Worm (Caenorhabditis elegans) whole organism, L1 larva: ENCODE measurements around the gene ZK596.3.

Experiments used
- C04F5.9 ChIP-seq: sonication (generic microtip); optimal IDR thresholded peaks from 2 replicates; lab custom pipeline; 2016; ENCODE audit warnings: missing genetic modification characterization, missing compliant biosample characterization
- C16A3.4 ChIP-seq: fragments of 150-350 bp; optimal IDR thresholded peaks from 2 replicates; lab custom pipeline; 2014; ENCODE audit warnings: missing biosample characterization, missing genetic modification characterization
- aha-1 ChIP-seq: fragments of 150-350 bp; optimal IDR thresholded peaks from 2 replicates; lab custom pipeline; 2014; ENCODE audit warnings: missing biosample characterization, missing genetic modification characterization
- ceh-63 ChIP-seq: fragments of 200-800 bp; sonication (Bioruptor generic); optimal IDR thresholded peaks from 2 replicates; lab custom pipeline; 2018; ENCODE audit warnings: mild to moderate bottlenecking, missing genetic modification characterization, missing compliant biosample characterization
- ceh-82 ChIP-seq, 3 experiments: fragments of 150-350 bp in 1 of 3; sonication (generic microtip) in 2 of 3; optimal IDR thresholded peaks; 2 replicates each; lab custom pipeline; 2014 to 2017; ENCODE audit warnings: missing biosample characterization in 3 of 3, missing genetic modification characterization in 3 of 3
- ceh-90 ChIP-seq: sonication (generic microtip); optimal IDR thresholded peaks from 2 replicates; lab custom pipeline; 2016; ENCODE audit warnings: missing genetic modification characterization, missing compliant biosample characterization
- ces-1 ChIP-seq: fragments of 150-350 bp; optimal IDR thresholded peaks from 2 replicates; lab custom pipeline; 2014; ENCODE audit warnings: missing biosample characterization, missing genetic modification reagents, missing genetic modification characterization
- dpl-1 ChIP-seq, 3 experiments: fragments of 150-350 bp in 2 of 3; sonication (generic microtip) in 1 of 3; optimal IDR thresholded peaks; 2 replicates each; lab custom pipeline; 2014 to 2017; ENCODE audit warnings: missing biosample characterization in 3 of 3, missing genetic modification characterization in 3 of 3, missing genetic modification reagents in 3 of 3
- efl-1 ChIP-seq, 4 experiments: fragments of 150-350 bp; optimal IDR thresholded peaks in 3 of 4; peaks in 1 of 4; 1 replicate in 1 of 4; 2 replicates in 3 of 4; lab custom pipeline; 2014; ENCODE audit warnings: missing biosample characterization in 2 of 4, missing genetic modification characterization in 2 of 4, missing genetic modification reagents in 2 of 4
- efl-3 ChIP-seq: fragments of 200-800 bp; sonication (Bioruptor generic); optimal IDR thresholded peaks from 2 replicates; lab custom pipeline; 2018; ENCODE audit warnings: mild to moderate bottlenecking, missing genetic modification characterization, missing compliant biosample characterization
- egl-27 ChIP-seq, 2 experiments: fragments of 150-350 bp in 1 of 2; sonication (generic microtip); optimal IDR thresholded peaks; 3 replicates each; lab custom pipeline; 2017 to 2018; ENCODE audit warnings: missing biosample characterization in 2 of 2, missing genetic modification characterization in 2 of 2, missing genetic modification reagents in 2 of 2
- elt-2 ChIP-seq: sonication (generic microtip); optimal IDR thresholded peaks from 2 replicates; lab custom pipeline; 2016; ENCODE audit warnings: missing genetic modification characterization, mild to moderate bottlenecking, inconsistent platforms, missing compliant biosample characterization, missing genetic modification reagents
- elt-3 ChIP-seq, 6 experiments: fragments of 150-350 bp in 1 of 6; sonication (generic microtip); optimal IDR thresholded peaks; 2 replicates each; lab custom pipeline; 2017 to 2018; ENCODE audit warnings: missing biosample characterization in 6 of 6, missing genetic modification characterization in 6 of 6, inconsistent platforms in 1 of 6
- ets-5 ChIP-seq: fragments of 200-800 bp; sonication (Bioruptor generic); IDR thresholded peaks from 2 replicates; pipeline ENCODE4 v1.3.6; 2022; ENCODE audit warnings: missing genetic modification characterization, missing compliant biosample characterization
- fkh-8 ChIP-seq: sonication (generic microtip); optimal IDR thresholded peaks from 2 replicates; lab custom pipeline; 2016; ENCODE audit warnings: mild to moderate bottlenecking, missing genetic modification characterization, missing compliant biosample characterization
- fos-1 ChIP-seq: fragments of 150-350 bp; optimal IDR thresholded peaks from 2 replicates; lab custom pipeline; 2014; ENCODE audit warnings: missing biosample characterization, missing genetic modification characterization
- hlh-17 ChIP-seq: fragments of 200-800 bp; sonication (Bioruptor generic); optimal IDR thresholded peaks from 2 replicates; lab custom pipeline; 2018; ENCODE audit warnings: missing genetic modification characterization, mild to moderate bottlenecking, missing compliant biosample characterization, moderate library complexity, borderline replicate concordance
- lin-14 ChIP-seq: fragments of 200-800 bp; sonication (Bioruptor generic); optimal IDR thresholded peaks from 2 replicates; lab custom pipeline; 2018; ENCODE audit warnings: mild to moderate bottlenecking, missing genetic modification characterization, moderate library complexity, missing compliant biosample characterization
- lin-15B ChIP-seq: fragments of 150-350 bp; sonication (generic microtip); optimal IDR thresholded peaks from 3 replicates; lab custom pipeline; 2014; ENCODE audit warnings: missing biosample characterization, missing genetic modification characterization
- lin-35 ChIP-seq, 2 experiments: fragments of 150-350 bp; optimal IDR thresholded peaks; 2 replicates each; lab custom pipeline; 2014; ENCODE audit warnings: missing biosample characterization in 2 of 2, missing genetic modification characterization in 2 of 2, missing genetic modification reagents in 2 of 2
- lin-39 ChIP-seq: fragments of 150-350 bp; optimal IDR thresholded peaks from 2 replicates; lab custom pipeline; 2014; ENCODE audit warnings: missing biosample characterization, missing genetic modification reagents, missing genetic modification characterization
- lir-3 ChIP-seq: sonication (generic microtip); optimal IDR thresholded peaks from 2 replicates; lab custom pipeline; 2016; ENCODE audit warnings: mild to moderate bottlenecking, missing genetic modification characterization, moderate library complexity, missing compliant biosample characterization; ENCODE audit not compliant: poor library complexity
- mep-1 ChIP-seq: fragments of 150-350 bp; optimal IDR thresholded peaks from 2 replicates; lab custom pipeline; 2014; ENCODE audit warnings: missing biosample characterization, missing genetic modification characterization
- nhr-19 ChIP-seq: fragments of 200-800 bp; sonication (Bioruptor generic); conservative IDR thresholded peaks from 2 replicates; pipeline ENCODE4 v1.3.6; 2022; ENCODE audit warnings: missing genetic modification characterization, missing compliant biosample characterization
- nhr-20 ChIP-seq: sonication (generic microtip); optimal IDR thresholded peaks from 2 replicates; lab custom pipeline; 2016; ENCODE audit warnings: mild to moderate bottlenecking, missing genetic modification characterization, missing compliant biosample characterization
- nhr-28 ChIP-seq: fragments of 150-350 bp; optimal IDR thresholded peaks from 2 replicates; lab custom pipeline; 2014; ENCODE audit warnings: missing biosample characterization, missing genetic modification characterization
- nhr-47 ChIP-seq: sonication (generic microtip); optimal IDR thresholded peaks from 2 replicates; lab custom pipeline; 2016; ENCODE audit warnings: mild to moderate bottlenecking, missing genetic modification characterization, moderate library complexity, missing compliant biosample characterization
- nhr-71 ChIP-seq: sonication (generic microtip); optimal IDR thresholded peaks from 2 replicates; lab custom pipeline; 2016; ENCODE audit warnings: mild to moderate bottlenecking, missing genetic modification characterization, moderate library complexity, missing compliant biosample characterization
- nhr-84 ChIP-seq: sonication (generic microtip); optimal IDR thresholded peaks from 2 replicates; lab custom pipeline; 2017; ENCODE audit warnings: missing biosample characterization, missing genetic modification characterization
- nhr-85 ChIP-seq: sonication (generic microtip); peaks from one replicate; lab custom pipeline; 2016; ENCODE audit warnings: missing genetic modification characterization, inconsistent platforms, missing compliant biosample characterization
- nhr-90 ChIP-seq: sonication (generic microtip); optimal IDR thresholded peaks from 2 replicates; lab custom pipeline; 2016; ENCODE audit warnings: mild to moderate bottlenecking, missing genetic modification characterization, missing compliant biosample characterization; ENCODE audit not compliant: poor library complexity
- pqm-1 ChIP-seq: sonication (generic microtip); optimal IDR thresholded peaks from 3 replicates; lab custom pipeline; 2017; ENCODE audit warnings: missing biosample characterization, missing genetic modification characterization
- snpc-4 ChIP-seq: fragments of 150-350 bp; optimal IDR thresholded peaks from 2 replicates; lab custom pipeline; 2014; ENCODE audit warnings: missing biosample characterization, missing genetic modification characterization
- snu-23 ChIP-seq: sonication (generic microtip); optimal IDR thresholded peaks from 2 replicates; lab custom pipeline; 2016; ENCODE audit warnings: missing genetic modification characterization, missing compliant biosample characterization
- sup-37 ChIP-seq: fragments of 200-800 bp; sonication (Bioruptor generic); optimal IDR thresholded peaks from 2 replicates; lab custom pipeline; 2018; ENCODE audit warnings: mild to moderate bottlenecking, missing genetic modification characterization, missing compliant biosample characterization
- swsn-7 ChIP-seq: sonication (generic microtip); optimal IDR thresholded peaks from 2 replicates; lab custom pipeline; 2016; ENCODE audit warnings: missing genetic modification characterization, missing compliant biosample characterization
- tbx-2 ChIP-seq: sonication (generic microtip); optimal IDR thresholded peaks from 2 replicates; lab custom pipeline; 2016; ENCODE audit warnings: missing genetic modification characterization, missing compliant biosample characterization
- tlp-1 ChIP-seq: fragments of 150-350 bp; optimal IDR thresholded peaks from 2 replicates; lab custom pipeline; 2014; ENCODE audit warnings: missing biosample characterization, missing genetic modification characterization
- unc-30 ChIP-seq: sonication (generic microtip); optimal IDR thresholded peaks from 2 replicates; lab custom pipeline; 2017; ENCODE audit warnings: missing biosample characterization, missing genetic modification characterization
- unc-86 ChIP-seq: sonication (generic microtip); optimal IDR thresholded peaks from 2 replicates; lab custom pipeline; 2016; ENCODE audit warnings: missing genetic modification characterization, missing compliant biosample characterization
- ztf-11 ChIP-seq, 2 experiments: sonication (generic microtip); optimal IDR thresholded peaks; 2 replicates each; lab custom pipeline; 2016 to 2017; ENCODE audit warnings: missing genetic modification characterization in 2 of 2, missing biosample characterization in 1 of 2, missing compliant biosample characterization in 1 of 2

ZK596.3 gene

DNA sequence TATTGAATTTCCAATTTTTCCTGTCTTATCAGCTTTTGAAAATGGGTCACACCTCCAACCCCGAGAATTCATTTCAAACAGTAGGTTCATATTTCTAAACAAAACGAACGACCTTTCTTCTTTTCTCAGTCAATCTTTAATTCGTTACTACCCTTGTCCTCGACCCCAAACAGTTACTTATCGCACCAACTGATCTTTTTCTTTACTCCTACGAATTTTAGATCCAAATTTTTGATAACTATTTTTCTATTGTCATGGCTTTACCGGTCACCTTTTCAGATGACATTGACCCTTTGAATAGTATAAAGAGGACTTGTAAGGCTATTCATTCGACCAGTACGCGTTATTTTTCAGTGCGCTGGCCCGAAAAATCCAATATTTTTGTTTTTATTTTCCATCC lies 12.0 kb upstream of the ZK596.3 start:
- peak; percentile 49 for TF ChIP-seq nhr-85 (tag; lab: Kevin White, UChicago)
- no peak for TF ChIP-seq pqm-1 (tag; lab: Kevin White, UChicago)
- no peak for TF ChIP-seq egl-27 (tag; optimal IDR thresholded peaks at IDR 0.05; lab: Kevin White, UChicago)
- TF ChIP-seq mep-1, result no peak
- no peak for TF ChIP-seq ceh-82 (tag; optimal IDR thresholded peaks at IDR 0.05; lab: Kevin White, UChicago)
- no peak for TF ChIP-seq dpl-1 (GFP tag; optimal IDR thresholded peaks at IDR 0.05; lab: Kevin White, UChicago)
- no peak for TF ChIP-seq fos-1
- no peak for TF ChIP-seq lin-15B (tag; lab: Kevin White, UChicago)

ce11 chrIV:10915388-10915787 lies 11.2 kb upstream of the ZK596.3 start, which contains the start of gene ZK593.3:
TSS of gene ZK593.3 (plus strand) at chrIV:10915688.
- TF ChIP-seq pqm-1 (tag; lab: Kevin White, UChicago), result no peak
- TF ChIP-seq nhr-28 (tag; lab: Kevin White, UChicago), result no peak
- TF ChIP-seq lir-3 (tag; lab: Kevin White, UChicago), result no peak
- TF ChIP-seq efl-3, result no peak
- no peak for TF ChIP-seq efl-1 (optimal IDR thresholded peaks at IDR 0.05; lab: Kevin White, UChicago)
- TF ChIP-seq efl-1 (GFP tag; optimal IDR thresholded peaks at IDR 0.05 in 1 of 2; lab: Kevin White, UChicago), result no peak
- no peak for TF ChIP-seq lin-14 (GFP tag; lab: Kevin White, UChicago)
- TF ChIP-seq unc-86 (tag; lab: Kevin White, UChicago), result no peak
- no peak for TF ChIP-seq ztf-11 (tag; optimal IDR thresholded peaks at IDR 0.05; lab: Kevin White, UChicago)

DNA sequence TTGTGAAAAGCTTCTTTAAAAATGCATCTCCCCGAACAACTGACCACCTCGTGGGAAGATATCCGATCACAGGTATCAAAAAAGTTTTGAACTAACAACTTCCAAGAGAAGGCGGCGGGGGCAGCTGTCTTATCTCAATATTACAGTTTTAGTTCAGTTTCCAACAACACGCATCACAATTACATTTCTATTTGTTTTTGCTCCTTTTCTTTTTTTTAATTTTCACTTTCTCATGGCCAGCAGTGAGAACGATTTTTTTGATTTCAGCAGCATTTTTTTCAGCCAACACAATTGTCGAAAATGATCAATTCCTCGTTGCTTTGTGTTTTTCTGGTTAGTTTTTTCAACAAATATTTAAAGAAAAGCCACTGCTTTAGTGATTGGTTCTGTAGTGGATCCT lies 8.9 kb upstream of the ZK596.3 start, which contains the start of gene ZK593.2:
Gene ZK593.2 (plus strand): TSS at position 301 of the 400 bp plus-strand sequence.
- TF ChIP-seq nhr-28 (tag; lab: Kevin White, UChicago) (no peak), ztf-11 (tag; optimal IDR thresholded peaks at IDR 0.05; lab: Kevin White, UChicago) (no peak), ces-1 (no peak), efl-1 (optimal IDR thresholded peaks at IDR 0.05; lab: Kevin White, UChicago) (no peak), efl-1 (GFP tag; optimal IDR thresholded peaks at IDR 0.05 in 1 of 2; lab: Kevin White, UChicago) (no peak), ceh-82 (tag; optimal IDR thresholded peaks at IDR 0.05; lab: Kevin White, UChicago) (no peak), swsn-7 (tag; lab: Kevin White, UChicago) (no peak), sup-37 (GFP tag; lab: Kevin White, UChicago) (no peak), ceh-90 (tag; lab: Kevin White, UChicago) (no peak), hlh-17 (GFP tag; lab: Kevin White, UChicago) (no peak), lin-39 (no peak), aha-1 (tag; lab: Kevin White, UChicago) (no peak), snpc-4 (tag; lab: Kevin White, UChicago) (no peak), C04F5.9 (tag; lab: Kevin White, UChicago) (no peak), ceh-63 (GFP tag; lab: Kevin White, UChicago) (no peak), nhr-85 (tag; lab: Kevin White, UChicago) (no peak), nhr-20 (tag; lab: Kevin White, UChicago) (no peak), C16A3.4 (tag; lab: Kevin White, UChicago) (no peak), nhr-47 (tag; lab: Kevin White, UChicago) (no peak)

- no peak for TF ChIP-seq lin-39
- no peak for TF ChIP-seq unc-30 (tag; lab: Kevin White, UChicago)
- TF ChIP-seq ets-5 (GFP tag; lab: Robert Waterston, UW), result no peak
- peak; percentile 19 for TF ChIP-seq tbx-2
- peak in 1 of 2 experiments; percentile 29 for TF ChIP-seq lin-35 (GFP tag; optimal IDR thresholded peaks at IDR 0.05; lab: Kevin White, UChicago)
- TF ChIP-seq elt-3 (tag; optimal IDR thresholded peaks at IDR 0.05; lab: Kevin White, UChicago), result peak in 3 of 6 experiments; percentile 29 to 65 (median 64)
- no peak for TF ChIP-seq ceh-63 (GFP tag; lab: Kevin White, UChicago)
- TF ChIP-seq dpl-1 (GFP tag; optimal IDR thresholded peaks at IDR 0.05; lab: Kevin White, UChicago), result no peak
- TF ChIP-seq elt-2, result peak; percentile 49
- no peak for TF ChIP-seq fkh-8 (tag; lab: Kevin White, UChicago)
- no peak for TF ChIP-seq nhr-84
- TF ChIP-seq nhr-71 (tag; lab: Kevin White, UChicago), result peak; percentile 56
- TF ChIP-seq nhr-85 (tag; lab: Kevin White, UChicago), result peak; percentile 88
- no peak for TF ChIP-seq efl-1 (optimal IDR thresholded peaks at IDR 0.05; lab: Kevin White, UChicago)
- peak in 1 of 2 experiments; percentile 75 for TF ChIP-seq efl-1 (GFP tag; optimal IDR thresholded peaks at IDR 0.05 in 1 of 2; lab: Kevin White, UChicago)
- TF ChIP-seq nhr-90, result peak; percentile 22
- peak; percentile 64 for TF ChIP-seq snu-23
- TF ChIP-seq nhr-19, result peak; percentile 26
- TF ChIP-seq nhr-20 (tag; lab: Kevin White, UChicago), result peak; percentile 69
- peak; percentile 59 for TF ChIP-seq lin-14 (GFP tag; lab: Kevin White, UChicago)
- no peak for TF ChIP-seq tlp-1
Measured at ce11 chrIV:10909708-10910107, 5.5 kb upstream of the ZK596.3 start, which contains the start of gene pyk-2. TSS of gene pyk-2 (plus strand) at chrIV:10909913.
